Worm (Caenorhabditis elegans) whole organism, late embryonic: ENCODE measurements around the gene R06F6.12.

Experiments used
- C08G9.2 ChIP-seq: sonication (generic microtip); optimal IDR thresholded peaks from 2 replicates; lab custom pipeline; 2016; ENCODE audit warnings: mild to moderate bottlenecking, missing genetic modification characterization, moderate library complexity, missing compliant biosample characterization
- F13H6.1 ChIP-seq: sonication (generic microtip); optimal IDR thresholded peaks from 2 replicates; lab custom pipeline; 2016; ENCODE audit warnings: missing genetic modification characterization, missing compliant biosample characterization
- K09A11.1 ChIP-seq: sonication (generic microtip); optimal IDR thresholded peaks from 2 replicates; lab custom pipeline; 2017; ENCODE audit warnings: antibody characterized with exemption, mild to moderate bottlenecking, missing genetic modification characterization, missing compliant biosample characterization; ENCODE audit not compliant: insufficient read depth
- ama-1 ChIP-seq: fragments of 150-350 bp; optimal IDR thresholded peaks from 2 replicates; lab custom pipeline; 2014
- ceh-18 ChIP-seq: sonication (generic microtip); optimal IDR thresholded peaks from 2 replicates; lab custom pipeline; 2016; ENCODE audit warnings: missing genetic modification characterization, missing compliant biosample characterization
- ceh-2 ChIP-seq: sonication (generic microtip); optimal IDR thresholded peaks from 2 replicates; lab custom pipeline; 2016; ENCODE audit warnings: missing genotype, missing genetic modification characterization, missing compliant biosample characterization
- ceh-22 ChIP-seq: sonication (generic microtip); optimal IDR thresholded peaks from 2 replicates; lab custom pipeline; 2017; ENCODE audit warnings: missing biosample characterization, missing genetic modification characterization
- ceh-31 ChIP-seq: sonication (generic microtip); optimal IDR thresholded peaks from 2 replicates; lab custom pipeline; 2016; ENCODE audit warnings: missing genetic modification characterization, missing compliant biosample characterization
- ceh-34 ChIP-seq: sonication (generic microtip); optimal IDR thresholded peaks from 2 replicates; lab custom pipeline; 2016; ENCODE audit warnings: mild to moderate bottlenecking, missing genetic modification characterization, missing compliant biosample characterization
- ceh-48 ChIP-seq: sonication (generic microtip); optimal IDR thresholded peaks from 2 replicates; lab custom pipeline; 2016; ENCODE audit warnings: missing genetic modification characterization, inconsistent platforms, missing compliant biosample characterization
- ceh-6 ChIP-seq: fragments of 200-800 bp; sonication (Bioruptor generic); optimal IDR thresholded peaks from 2 replicates; lab custom pipeline; 2018; ENCODE audit warnings: mild to moderate bottlenecking, missing genetic modification characterization, missing compliant biosample characterization
- ceh-9 ChIP-seq: sonication (generic microtip); optimal IDR thresholded peaks from 2 replicates; lab custom pipeline; 2016; ENCODE audit warnings: mild to moderate bottlenecking, missing genetic modification characterization, inconsistent platforms, missing compliant biosample characterization
- dmd-4 ChIP-seq: sonication (generic microtip); optimal IDR thresholded peaks from 2 replicates; lab custom pipeline; 2016; ENCODE audit warnings: borderline replicate concordance, missing genetic modification characterization, missing compliant biosample characterization
- elt-2 ChIP-seq: sonication (generic microtip); optimal IDR thresholded peaks from 2 replicates; lab custom pipeline; 2016; ENCODE audit warnings: missing genetic modification reagents, missing genetic modification characterization, missing compliant biosample characterization
- elt-4 ChIP-seq: sonication (generic microtip); optimal IDR thresholded peaks from 2 replicates; lab custom pipeline; 2016; ENCODE audit warnings: missing genetic modification characterization, missing compliant biosample characterization
- eyg-1 ChIP-seq: sonication (generic microtip); optimal IDR thresholded peaks from 2 replicates; lab custom pipeline; 2016; ENCODE audit warnings: missing genotype, missing genetic modification characterization, missing compliant biosample characterization
- fkh-6 ChIP-seq: sonication (generic microtip); optimal IDR thresholded peaks from 2 replicates; lab custom pipeline; 2016; ENCODE audit warnings: missing genetic modification characterization, missing compliant biosample characterization
- hlh-13 ChIP-seq: fragments of 200-800 bp; sonication (Bioruptor generic); optimal IDR thresholded peaks from 2 replicates; lab custom pipeline; 2018; ENCODE audit warnings: mild to moderate bottlenecking, missing genetic modification characterization, missing compliant biosample characterization
- hlh-15 ChIP-seq: sonication (generic microtip); optimal IDR thresholded peaks from 2 replicates; lab custom pipeline; 2016; ENCODE audit warnings: missing genetic modification characterization, missing compliant biosample characterization
- hlh-6 ChIP-seq: sonication (generic microtip); optimal IDR thresholded peaks from 2 replicates; lab custom pipeline; 2016; ENCODE audit warnings: missing genotype, missing genetic modification characterization, missing compliant biosample characterization
- hlh-8 ChIP-seq: sonication (generic microtip); optimal IDR thresholded peaks from 2 replicates; lab custom pipeline; 2016; ENCODE audit warnings: missing genotype, missing genetic modification characterization, missing compliant biosample characterization
- lin-11 ChIP-seq: fragments of 200-800 bp; sonication (Bioruptor generic); optimal IDR thresholded peaks from 2 replicates; lab custom pipeline; 2018; ENCODE audit warnings: mild to moderate bottlenecking, missing genetic modification characterization, missing compliant biosample characterization
- madf-2 ChIP-seq: sonication (generic microtip); optimal IDR thresholded peaks from 2 replicates; lab custom pipeline; 2017; ENCODE audit warnings: missing genetic modification characterization, missing compliant biosample characterization
- mec-3 ChIP-seq: sonication (generic microtip); optimal IDR thresholded peaks from 2 replicates; lab custom pipeline; 2016; ENCODE audit warnings: borderline replicate concordance, missing genetic modification characterization, missing compliant biosample characterization
- nfya-1 ChIP-seq: sonication (generic microtip); optimal IDR thresholded peaks from 2 replicates; lab custom pipeline; 2017; ENCODE audit warnings: missing genetic modification characterization, mild to moderate bottlenecking, missing compliant biosample characterization, antibody characterized with exemption, moderate library complexity
- npax-4 ChIP-seq: sonication (generic microtip); optimal IDR thresholded peaks from 2 replicates; lab custom pipeline; 2016; ENCODE audit warnings: missing genetic modification characterization, missing compliant biosample characterization
- pag-3 ChIP-seq: sonication (generic microtip); optimal IDR thresholded peaks from 2 replicates; lab custom pipeline; 2016; ENCODE audit warnings: missing compliant biosample characterization, missing genetic modification characterization, borderline replicate concordance
- pax-1 ChIP-seq: fragments of 150-350 bp; optimal IDR thresholded peaks from 2 replicates; lab custom pipeline; 2014; ENCODE audit warnings: missing biosample characterization, missing genetic modification characterization
- pha-4 ChIP-seq: fragments of 150-350 bp; optimal IDR thresholded peaks from 2 replicates; lab custom pipeline; 2018; ENCODE audit warnings: missing biosample characterization, missing genetic modification reagents, missing genetic modification characterization
- pqm-1 ChIP-seq: sonication (generic microtip); optimal IDR thresholded peaks from 2 replicates; lab custom pipeline; 2016; ENCODE audit warnings: missing genetic modification characterization, missing compliant biosample characterization
- pros-1 ChIP-seq: fragments of 150-350 bp; optimal IDR thresholded peaks from 2 replicates; lab custom pipeline; 2014; ENCODE audit warnings: missing biosample characterization, missing genetic modification reagents, missing genetic modification characterization
- ref-2 ChIP-seq: sonication (generic microtip); optimal IDR thresholded peaks from 2 replicates; lab custom pipeline; 2016; ENCODE audit warnings: missing genetic modification characterization, missing compliant biosample characterization
- rnt-1 ChIP-seq: sonication (generic microtip); optimal IDR thresholded peaks from 2 replicates; lab custom pipeline; 2016; ENCODE audit warnings: missing genetic modification characterization, missing compliant biosample characterization
- sox-4 ChIP-seq: sonication (generic microtip); optimal IDR thresholded peaks from 2 replicates; lab custom pipeline; 2017; ENCODE audit warnings: mild to moderate bottlenecking, missing genetic modification characterization, inconsistent platforms, missing compliant biosample characterization
- syd-9 ChIP-seq: sonication (generic microtip); optimal IDR thresholded peaks from 2 replicates; lab custom pipeline; 2016; ENCODE audit warnings: mild to moderate bottlenecking, missing genetic modification characterization, moderate library complexity, missing compliant biosample characterization
- tbx-7 ChIP-seq: sonication (generic microtip); optimal IDR thresholded peaks from 2 replicates; lab custom pipeline; 2016; ENCODE audit warnings: missing genotype, missing genetic modification characterization, missing compliant biosample characterization
- ttx-3 ChIP-seq: sonication (generic microtip); optimal IDR thresholded peaks from 2 replicates; lab custom pipeline; 2016; ENCODE audit warnings: missing genetic modification reagents, missing genetic modification characterization, missing compliant biosample characterization
- unc-3 ChIP-seq, 2 experiments: fragments of 200-800 bp in 1 of 2; sonication (Bioruptor generic) in 1 of 2; sonication (generic microtip) in 1 of 2; conservative IDR thresholded peaks in 1 of 2; optimal IDR thresholded peaks in 1 of 2; 2 replicates each; pipeline versions ENCODE4 v1.3.6 to Lab custom; 2016 to 2022; ENCODE audit warnings: missing compliant biosample characterization in 2 of 2, missing genetic modification characterization in 2 of 2, missing genetic modification reagents in 1 of 2
- unc-42 ChIP-seq: sonication (generic microtip); optimal IDR thresholded peaks from 2 replicates; lab custom pipeline; 2016; ENCODE audit warnings: missing genotype, missing genetic modification characterization, missing compliant biosample characterization
- zip-5 ChIP-seq: sonication (generic microtip); optimal IDR thresholded peaks from 2 replicates; lab custom pipeline; 2016; ENCODE audit warnings: missing genetic modification characterization, missing compliant biosample characterization
- ztf-16 ChIP-seq: sonication (generic microtip); optimal IDR thresholded peaks from 2 replicates; lab custom pipeline; 2017; ENCODE audit warnings: missing genetic modification characterization, missing compliant biosample characterization

The R06F6.12 gene

DNA sequence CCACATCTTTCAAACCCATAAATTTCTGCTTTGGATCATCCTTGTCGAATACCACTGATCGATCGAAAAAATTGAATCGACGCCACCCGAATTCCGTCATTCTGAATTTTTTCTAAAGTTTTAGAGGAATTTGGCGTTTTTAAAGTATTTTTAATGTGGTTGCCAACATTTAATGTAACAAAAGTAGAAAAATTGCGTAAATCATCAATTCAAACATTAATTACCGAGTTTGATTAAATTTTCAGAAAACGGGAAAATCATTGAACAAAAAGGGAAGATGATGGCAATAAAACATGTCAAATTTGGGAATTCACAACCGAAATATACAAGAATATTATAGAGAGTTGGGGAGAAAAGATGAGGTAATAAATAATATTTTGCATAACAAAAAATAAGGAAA is 30.5 kb downstream of the R06F6.12 start, which contains the start of gene vps-11:
TSS of gene vps-11 (minus strand) at position 101 of the 400 bp plus-strand sequence.
- TF ChIP-seq ceh-31 (tag; lab: Kevin White, UChicago) (no peak), unc-3 (GFP tag; conservative IDR thresholded peaks at IDR 0.05; lab: Robert Waterston, UW) (no peak), unc-3 (tag; optimal IDR thresholded peaks at IDR 0.05; lab: Kevin White, UChicago) (no peak), ttx-3 (tag; lab: Kevin White, UChicago) (no peak), pag-3 (tag; lab: Kevin White, UChicago) (no peak), nfya-1 (tag; lab: Kevin White, UChicago) (no peak), fkh-6 (tag; lab: Kevin White, UChicago) (no peak), zip-5 (no peak), ceh-48 (tag; lab: Kevin White, UChicago) (no peak), pqm-1 (no peak), ref-2 (tag; lab: Kevin White, UChicago) (no peak), madf-2 (tag; lab: Kevin White, UChicago) (no peak), ceh-34 (tag; lab: Kevin White, UChicago) (no peak), hlh-8 (no peak), lin-11 (tag; lab: Kevin White, UChicago) (no peak), ama-1 (lab: Kevin White, UChicago) (no peak), ztf-16 (tag; lab: Kevin White, UChicago) (no peak), ceh-9 (tag; lab: Kevin White, UChicago) (no peak), dmd-4 (tag; lab: Kevin White, UChicago) (no peak), hlh-13 (no peak)
- TF ChIP-seq, all 69 proteins: peak for 0

- TF ChIP-seq pha-4 (tag; lab: Kevin White, UChicago) (no peak), eyg-1 (tag; lab: Kevin White, UChicago) (no peak), dmd-4 (tag; lab: Kevin White, UChicago) (no peak), ceh-6 (GFP tag; lab: Kevin White, UChicago) (no peak), ceh-18 (tag; lab: Kevin White, UChicago) (no peak), C08G9.2 (tag; lab: Kevin White, UChicago) (no peak), syd-9 (no peak), zip-5 (no peak), ceh-31 (tag; lab: Kevin White, UChicago) (no peak), mec-3 (tag; lab: Kevin White, UChicago) (no peak), elt-2 (no peak)
Observed at ce11 chrII:10792611-10793010, 31.3 kb downstream of the R06F6.12 start.

ce11 chrII:10787240-10787639 is 36.6 kb downstream of the R06F6.12 start, which contains the start of gene tag-209:
Gene tag-209 (plus strand): TSS chrII:10787312.
- no peak for TF ChIP-seq hlh-6 (tag; lab: Kevin White, UChicago)
- no peak for TF ChIP-seq mec-3 (tag; lab: Kevin White, UChicago)
- no peak for TF ChIP-seq hlh-8
- no peak for TF ChIP-seq pros-1

DNA sequence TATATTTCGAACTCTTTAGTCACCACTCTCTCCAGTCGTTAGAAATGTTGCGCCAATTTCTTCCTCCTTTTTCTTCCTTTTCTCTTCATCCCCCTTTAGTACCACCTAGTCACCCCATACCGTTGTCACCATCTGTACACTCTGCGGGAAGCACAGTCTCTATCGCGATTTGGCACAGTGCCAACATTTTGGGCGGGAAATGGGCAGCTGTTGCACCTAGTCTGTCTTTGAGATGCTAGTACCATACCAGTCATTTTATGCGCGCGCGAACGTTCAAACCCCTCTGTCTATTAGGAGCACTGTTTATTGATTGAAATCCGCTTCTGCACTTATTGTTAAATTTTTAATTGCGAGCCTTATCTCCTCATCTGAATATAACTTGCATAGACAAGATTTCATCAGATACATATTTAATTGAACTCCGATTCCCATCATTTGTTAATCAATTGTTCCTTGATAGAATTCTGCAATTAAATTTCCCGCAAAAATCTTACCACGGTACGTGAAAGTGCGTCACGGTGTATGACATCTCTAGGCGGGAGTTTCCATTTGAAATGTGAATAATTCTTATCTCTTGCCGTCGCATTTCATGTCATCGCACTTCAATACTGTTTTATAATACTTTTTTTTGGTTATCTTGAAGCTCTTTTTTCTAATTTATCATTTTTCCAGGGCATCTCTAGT is 39.0 kb downstream of the R06F6.12 start, which contains the start of gene cdl-1:
TSS of gene cdl-1 (plus strand) at position 673 of the 684 bp plus-strand sequence.
- TF ChIP-seq lin-11 (tag; lab: Kevin White, UChicago) = no peak
- no peak for TF ChIP-seq ceh-18 (tag; lab: Kevin White, UChicago)
- TF ChIP-seq tbx-7 = no peak
- TF ChIP-seq pros-1 = no peak
- no peak for TF ChIP-seq K09A11.1 (tag; lab: Kevin White, UChicago)
- no peak for TF ChIP-seq ama-1 (lab: Kevin White, UChicago)
- TF ChIP-seq F13H6.1 (tag; lab: Kevin White, UChicago) = no peak
- TF ChIP-seq npax-4 = no peak
- no peak for TF ChIP-seq rnt-1 (tag; lab: Kevin White, UChicago)
- TF ChIP-seq ref-2 (tag; lab: Kevin White, UChicago) = peak; percentile 47
- TF ChIP-seq elt-2 = peak; percentile 4
- no peak for TF ChIP-seq hlh-15 (tag; lab: Kevin White, UChicago)
- TF ChIP-seq mec-3 (tag; lab: Kevin White, UChicago) = no peak
- TF ChIP-seq pax-1 (tag; lab: Kevin White, UChicago) = peak; percentile 68
- TF ChIP-seq ceh-22 = no peak
- no peak for TF ChIP-seq sox-4
- TF ChIP-seq elt-4 (tag; lab: Kevin White, UChicago) = no peak
- peak; percentile 22 for TF ChIP-seq unc-42 (tag; lab: Kevin White, UChicago)
- TF ChIP-seq ceh-2 (tag; lab: Kevin White, UChicago) = no peak
